Fruit fly (Drosophila melanogaster): ENCODE data around the gene CG42588.

DNA sequence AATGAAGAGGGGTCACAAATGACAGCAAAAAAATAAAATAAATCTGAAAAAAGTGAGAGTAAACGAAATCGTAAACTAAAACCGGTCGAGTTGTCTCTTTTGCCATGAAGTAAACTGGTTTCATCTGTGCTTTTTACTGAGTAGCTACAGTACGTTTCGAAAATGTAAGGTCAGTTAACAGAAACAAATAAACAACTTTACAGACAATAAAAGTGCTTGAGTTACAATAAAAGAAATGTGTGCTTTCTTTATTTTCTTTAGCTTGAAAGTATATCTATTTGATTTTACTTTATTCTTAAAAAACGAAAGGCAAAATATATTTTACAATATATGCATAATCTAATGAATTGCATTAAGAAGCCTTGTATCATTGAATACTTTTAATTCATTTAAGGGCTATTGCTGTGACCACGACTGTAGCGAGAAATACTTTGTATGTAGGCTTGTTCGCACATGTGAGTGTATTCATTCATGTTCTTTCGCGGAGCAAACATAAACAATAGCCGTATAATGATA lies 21.1 kb upstream of the CG42588 start:
- TF ChIP-seq CG8290 (GFP tag; optimal IDR thresholded peaks at IDR 0.05), result peak; percentile 50
- peak in 1 of 2 experiments; percentile 4 for TF ChIP-seq CG8290 (tag; optimal IDR thresholded peaks at IDR 0.05)
- TF ChIP-seq br (optimal IDR thresholded peaks at IDR 0.05), result no peak
- 0 out of 2 replicates have a peak, but pooled peaks have one; percentile 31 for TF ChIP-seq al (GFP tag; IDR thresholded peaks at IDR 0.05)
- peak; percentile 45 for TF ChIP-seq fd96Cb (tag; optimal IDR thresholded peaks at IDR 0.05)
- no peak for TF ChIP-seq ems (GFP tag; optimal IDR thresholded peaks at IDR 0.05)
- TF ChIP-seq CG6175 (GFP tag; IDR thresholded peaks at IDR 0.05), result no peak
- no peak for TF ChIP-seq MBD-R2 (GFP tag; IDR thresholded peaks at IDR 0.05)
- TF ChIP-seq Xbp1 (GFP tag; optimal IDR thresholded peaks at IDR 0.05), result peak; percentile 17
- no peak for TF ChIP-seq maf-S (GFP tag; optimal IDR thresholded peaks at IDR 0.05)
- peak; percentile 62 for TF ChIP-seq CG32532 (GFP tag; IDR thresholded peaks at IDR 0.05)
- peak; percentile 70 for TF ChIP-seq Hmx (GFP tag; optimal IDR thresholded peaks at IDR 0.05)
